Worm (Caenorhabditis elegans): ENCODE data around the gene ttr-33.

- no peak for TF ChIP-seq aly-2 (tag; optimal IDR thresholded peaks at IDR 0.05)
- no peak for TF ChIP-seq fkh-10 (GFP tag; optimal IDR thresholded peaks at IDR 0.05)
- no peak for TF ChIP-seq zag-1 (tag; optimal IDR thresholded peaks at IDR 0.05)
- no peak for TF ChIP-seq C16A3.4 (tag; optimal IDR thresholded peaks at IDR 0.05)
- no peak for TF ChIP-seq lin-14 (GFP tag; optimal IDR thresholded peaks at IDR 0.05)
- no peak for TF ChIP-seq ceh-82 (tag; optimal IDR thresholded peaks at IDR 0.05)
- no peak for TF ChIP-seq rnt-1 (tag; optimal IDR thresholded peaks at IDR 0.05)
- TF ChIP-seq unc-98 (GFP tag; IDR thresholded peaks at IDR 0.05), result no peak
Measured at ce11 chrV:7826917-7827316, 10.8 kb downstream of the ttr-33 start, which contains the start of gene mig-6.

Measured in whole organism, L1 larva.